Fruit fly (Drosophila melanogaster) whole organism: ENCODE data around the gene CG9525.

Experiments
- CG8478 ChIP-seq: fragments of >200 bp; optimal IDR thresholded peaks from 2 replicates; lab custom pipeline; 2018; ENCODE audit warnings: inconsistent platforms
- psq ChIP-seq: fragments of >200 bp; optimal IDR thresholded peaks from 2 replicates; lab custom pipeline; 2017

DNA sequence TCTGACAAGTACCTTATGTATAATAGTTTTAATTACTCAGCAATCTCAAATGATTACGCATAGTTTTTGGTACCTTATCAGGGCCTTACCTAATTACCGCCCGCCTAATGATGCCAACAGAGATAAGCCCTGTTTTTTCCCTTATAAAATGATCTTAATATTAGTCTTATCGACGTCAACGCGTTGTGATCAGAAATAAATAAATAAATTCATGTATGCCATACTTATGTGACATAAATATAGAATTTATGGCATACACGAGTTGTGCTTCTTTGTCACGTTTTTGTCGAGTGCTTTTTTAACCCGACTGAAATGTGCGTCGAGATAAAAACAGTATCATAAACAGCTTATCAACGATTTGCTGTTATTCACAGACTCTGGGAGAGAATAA lies 5.8 kb downstream of the CG9525 start:
- no peak for TF ChIP-seq CG8478 (lab: Kevin White, UChicago)
- TF ChIP-seq psq (lab: Kevin White, UChicago): no peak
